Worm (Caenorhabditis elegans) whole organism, L1 larva: ENCODE measurements around the gene flp-7.

Experiments
- C04F5.9 ChIP-seq: sonication (generic microtip); optimal IDR thresholded peaks from 2 replicates; lab custom pipeline; 2016; ENCODE audit warnings: missing genetic modification characterization, missing compliant biosample characterization
- F16B12.6 ChIP-seq: fragments of 150-350 bp; optimal IDR thresholded peaks from 2 replicates; lab custom pipeline; 2014; ENCODE audit warnings: missing biosample characterization, missing genetic modification characterization
- Y116A8C.19 ChIP-seq: sonication (generic microtip); optimal IDR thresholded peaks from 2 replicates; lab custom pipeline; 2016; ENCODE audit warnings: missing compliant biosample characterization, missing genetic modification characterization, borderline replicate concordance
- aly-2 ChIP-seq: fragments of 150-350 bp; optimal IDR thresholded peaks from 2 replicates; lab custom pipeline; 2014; ENCODE audit warnings: missing biosample characterization, missing genetic modification characterization
- ama-1 ChIP-seq: fragments of 150-350 bp; optimal IDR thresholded peaks from 2 replicates; lab custom pipeline; 2014
- ceh-63 ChIP-seq: fragments of 200-800 bp; sonication (Bioruptor generic); optimal IDR thresholded peaks from 2 replicates; lab custom pipeline; 2018; ENCODE audit warnings: mild to moderate bottlenecking, missing genetic modification characterization, missing compliant biosample characterization
- ceh-82 ChIP-seq, 3 experiments: fragments of 150-350 bp in 1 of 3; sonication (generic microtip) in 2 of 3; optimal IDR thresholded peaks; 2 replicates each; lab custom pipeline; 2014 to 2017; ENCODE audit warnings: missing biosample characterization in 3 of 3, missing genetic modification characterization in 3 of 3
- ceh-90 ChIP-seq: sonication (generic microtip); optimal IDR thresholded peaks from 2 replicates; lab custom pipeline; 2016; ENCODE audit warnings: missing genetic modification characterization, missing compliant biosample characterization
- dpl-1 ChIP-seq, 3 experiments: fragments of 150-350 bp in 2 of 3; sonication (generic microtip) in 1 of 3; optimal IDR thresholded peaks; 2 replicates each; lab custom pipeline; 2014 to 2017; ENCODE audit warnings: missing biosample characterization in 3 of 3, missing genetic modification characterization in 3 of 3, missing genetic modification reagents in 3 of 3
- efl-1 ChIP-seq, 4 experiments: fragments of 150-350 bp; optimal IDR thresholded peaks in 3 of 4; peaks in 1 of 4; 1 replicate in 1 of 4; 2 replicates in 3 of 4; lab custom pipeline; 2014; ENCODE audit warnings: missing biosample characterization in 2 of 4, missing genetic modification characterization in 2 of 4, missing genetic modification reagents in 2 of 4
- efl-3 ChIP-seq: fragments of 200-800 bp; sonication (Bioruptor generic); optimal IDR thresholded peaks from 2 replicates; lab custom pipeline; 2018; ENCODE audit warnings: mild to moderate bottlenecking, missing genetic modification characterization, missing compliant biosample characterization
- egl-27 ChIP-seq, 2 experiments: fragments of 150-350 bp in 1 of 2; sonication (generic microtip); optimal IDR thresholded peaks; 3 replicates each; lab custom pipeline; 2017 to 2018; ENCODE audit warnings: missing biosample characterization in 2 of 2, missing genetic modification characterization in 2 of 2, missing genetic modification reagents in 2 of 2
- ets-5 ChIP-seq: fragments of 200-800 bp; sonication (Bioruptor generic); IDR thresholded peaks from 2 replicates; pipeline ENCODE4 v1.3.6; 2022; ENCODE audit warnings: missing genetic modification characterization, missing compliant biosample characterization
- fkh-4 ChIP-seq: sonication (generic microtip); optimal IDR thresholded peaks from 2 replicates; lab custom pipeline; 2016; ENCODE audit warnings: missing compliant biosample characterization, missing genetic modification characterization, borderline replicate concordance
- fkh-8 ChIP-seq: sonication (generic microtip); optimal IDR thresholded peaks from 2 replicates; lab custom pipeline; 2016; ENCODE audit warnings: mild to moderate bottlenecking, missing genetic modification characterization, missing compliant biosample characterization
- lin-39 ChIP-seq: fragments of 150-350 bp; optimal IDR thresholded peaks from 2 replicates; lab custom pipeline; 2014; ENCODE audit warnings: missing biosample characterization, missing genetic modification reagents, missing genetic modification characterization
- lir-3 ChIP-seq: sonication (generic microtip); optimal IDR thresholded peaks from 2 replicates; lab custom pipeline; 2016; ENCODE audit warnings: mild to moderate bottlenecking, missing genetic modification characterization, moderate library complexity, missing compliant biosample characterization; ENCODE audit not compliant: poor library complexity
- mef-2 ChIP-seq: fragments of 150-350 bp; optimal IDR thresholded peaks from 2 replicates; lab custom pipeline; 2014; ENCODE audit warnings: missing biosample characterization, missing genetic modification characterization
- mep-1 ChIP-seq: fragments of 150-350 bp; optimal IDR thresholded peaks from 2 replicates; lab custom pipeline; 2014; ENCODE audit warnings: missing biosample characterization, missing genetic modification characterization
- nhr-19 ChIP-seq: fragments of 200-800 bp; sonication (Bioruptor generic); conservative IDR thresholded peaks from 2 replicates; pipeline ENCODE4 v1.3.6; 2022; ENCODE audit warnings: missing genetic modification characterization, missing compliant biosample characterization
- nhr-47 ChIP-seq: sonication (generic microtip); optimal IDR thresholded peaks from 2 replicates; lab custom pipeline; 2016; ENCODE audit warnings: mild to moderate bottlenecking, missing genetic modification characterization, moderate library complexity, missing compliant biosample characterization
- nhr-76 ChIP-seq: sonication (generic microtip); optimal IDR thresholded peaks from 2 replicates; lab custom pipeline; 2017; ENCODE audit warnings: missing biosample characterization, missing genetic modification characterization
- nhr-77 ChIP-seq: fragments of 150-350 bp; optimal IDR thresholded peaks from 2 replicates; lab custom pipeline; 2014; ENCODE audit warnings: missing biosample characterization, missing genetic modification characterization
- nhr-84 ChIP-seq: sonication (generic microtip); optimal IDR thresholded peaks from 2 replicates; lab custom pipeline; 2017; ENCODE audit warnings: missing biosample characterization, missing genetic modification characterization
- pag-3 ChIP-seq: sonication (generic microtip); optimal IDR thresholded peaks from 2 replicates; lab custom pipeline; 2017; ENCODE audit warnings: missing genetic modification characterization, mild to moderate bottlenecking, missing compliant biosample characterization, antibody characterized with exemption, borderline replicate concordance; ENCODE audit not compliant: insufficient read depth
- skn-1 ChIP-seq: fragments of 150-350 bp; optimal IDR thresholded peaks from 2 replicates; lab custom pipeline; 2014; ENCODE audit warnings: missing biosample characterization, missing genetic modification characterization
- snpc-4 ChIP-seq: fragments of 150-350 bp; optimal IDR thresholded peaks from 2 replicates; lab custom pipeline; 2014; ENCODE audit warnings: missing biosample characterization, missing genetic modification characterization
- sox-4 ChIP-seq: sonication (generic microtip); optimal IDR thresholded peaks from 2 replicates; lab custom pipeline; 2016; ENCODE audit warnings: missing genetic modification characterization, missing compliant biosample characterization
- sup-37 ChIP-seq: fragments of 200-800 bp; sonication (Bioruptor generic); optimal IDR thresholded peaks from 2 replicates; lab custom pipeline; 2018; ENCODE audit warnings: mild to moderate bottlenecking, missing genetic modification characterization, missing compliant biosample characterization
- tlp-1 ChIP-seq: fragments of 150-350 bp; optimal IDR thresholded peaks from 2 replicates; lab custom pipeline; 2014; ENCODE audit warnings: missing biosample characterization, missing genetic modification characterization
- xbp-1 ChIP-seq: sonication (generic microtip); optimal IDR thresholded peaks from 2 replicates; lab custom pipeline; 2016; ENCODE audit warnings: missing genetic modification characterization, missing compliant biosample characterization
- zag-1 ChIP-seq: fragments of 150-350 bp; optimal IDR thresholded peaks from 2 replicates; lab custom pipeline; 2014; ENCODE audit warnings: missing biosample characterization, missing genetic modification characterization
- zip-4 ChIP-seq: fragments of 200-800 bp; sonication (Bioruptor generic); optimal IDR thresholded peaks from 2 replicates; lab custom pipeline; 2018; ENCODE audit warnings: mild to moderate bottlenecking, missing genetic modification characterization, moderate library complexity, missing compliant biosample characterization

The flp-7 gene

ce11 chrX:5919097-5919496, 33.4 kb downstream of the flp-7 start, which contains the start of gene capa-1:
Gene capa-1, plus strand, starts transcription at chrX:5919397.
- TF ChIP-seq ceh-90 (tag; lab: Kevin White, UChicago) (no peak), fkh-8 (tag; lab: Kevin White, UChicago) (peak; percentile 16)

- TF ChIP-seq nhr-77: no peak
- no peak for TF ChIP-seq fkh-4 (tag; lab: Kevin White, UChicago)
- TF ChIP-seq zag-1: no peak
- no peak for TF ChIP-seq ama-1 (lab: Kevin White, UChicago)
- no peak for TF ChIP-seq efl-3 (GFP tag; lab: Kevin White, UChicago)
- TF ChIP-seq xbp-1 (tag; lab: Kevin White, UChicago): no peak
- TF ChIP-seq tlp-1: no peak
- TF ChIP-seq egl-27 (tag; optimal IDR thresholded peaks at IDR 0.05; lab: Kevin White, UChicago): no peak
- TF ChIP-seq zip-4: no peak
- no peak for TF ChIP-seq C04F5.9 (tag; lab: Kevin White, UChicago)
- no peak for TF ChIP-seq sox-4
- TF ChIP-seq sup-37 (GFP tag; lab: Kevin White, UChicago): no peak
- TF ChIP-seq ceh-63 (GFP tag; lab: Kevin White, UChicago): no peak
- TF ChIP-seq mep-1 (tag; lab: Kevin White, UChicago): no peak
- TF ChIP-seq F16B12.6 (tag; lab: Kevin White, UChicago): no peak
These were observed 38.0 kb downstream of the flp-7 start for ce11 chrX:5923672-5924071.

- no peak for TF ChIP-seq dpl-1 (GFP tag; optimal IDR thresholded peaks at IDR 0.05; lab: Kevin White, UChicago)
- no peak for TF ChIP-seq mef-2 (tag; lab: Kevin White, UChicago)
- no peak for TF ChIP-seq ets-5 (GFP tag; lab: Robert Waterston, UW)
These were observed 45.2 kb downstream of the flp-7 start, which contains the start of gene egl-6 for ce11 chrX:5930822-5931221. Gene egl-6, plus strand, starts transcription at chrX:5931122.

- TF ChIP-seq zag-1: no peak
- no peak for TF ChIP-seq aly-2
- TF ChIP-seq snpc-4 (tag; lab: Kevin White, UChicago): no peak
- no peak for TF ChIP-seq ceh-82 (tag; optimal IDR thresholded peaks at IDR 0.05; lab: Kevin White, UChicago)
- TF ChIP-seq skn-1 (tag; lab: Kevin White, UChicago): no peak
- no peak for TF ChIP-seq nhr-76
- TF ChIP-seq efl-1 (optimal IDR thresholded peaks at IDR 0.05; lab: Kevin White, UChicago): no peak
- TF ChIP-seq efl-1 (GFP tag; optimal IDR thresholded peaks at IDR 0.05 in 1 of 2; lab: Kevin White, UChicago): peak in 1 of 2 experiments; percentile 50
These were observed 47.3 kb downstream of the flp-7 start for ce11 chrX:5932923-5933322.

ce11 chrX:5935473-5935872, 49.8 kb downstream of the flp-7 start, which contains the start of gene C46F4.3:
Gene C46F4.3, plus strand, starts transcription at chrX:5935773.
- TF ChIP-seq fkh-8 (tag; lab: Kevin White, UChicago) (no peak), nhr-47 (tag; lab: Kevin White, UChicago) (no peak), pag-3 (tag; lab: Kevin White, UChicago) (no peak), nhr-84 (tag; lab: Kevin White, UChicago) (no peak), lin-39 (tag; lab: Kevin White, UChicago) (no peak), Y116A8C.19 (no peak), lir-3 (no peak), nhr-76 (no peak), nhr-19 (no peak)
